Fruit fly (Drosophila melanogaster): ENCODE measurements around the gene Ca-beta.

DNA sequence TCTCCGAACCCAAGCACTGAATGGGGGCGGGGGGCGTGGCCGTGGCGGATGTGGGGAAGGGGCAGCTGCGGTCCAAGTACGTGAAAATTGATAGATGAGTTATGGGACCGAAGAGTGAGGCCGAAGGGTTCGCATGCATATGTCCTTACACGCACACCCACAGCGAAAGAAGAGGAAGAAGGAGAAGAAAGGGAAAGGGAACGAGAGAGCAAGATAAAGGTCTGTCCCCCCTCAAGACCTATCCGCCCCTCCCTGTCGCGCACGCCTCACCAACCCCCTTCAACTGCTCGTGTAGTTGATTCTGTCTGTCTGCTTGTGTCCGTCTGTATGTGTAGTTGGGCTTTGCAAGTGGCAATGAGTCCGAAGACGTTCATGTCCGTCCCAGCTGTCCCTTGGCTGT is 46.0 kb upstream of the Ca-beta start:
- TF ChIP-seq CG8478 (optimal IDR thresholded peaks at IDR 0.05) (no peak), CTCF (optimal IDR thresholded peaks at IDR 0.05) (no peak)

All from S2 (cell line).